Worm (Caenorhabditis elegans): ENCODE measurements around the gene ZK892.3.

- no peak for TF ChIP-seq dao-5 (tag; optimal IDR thresholded peaks at IDR 0.05)
- no peak for TF ChIP-seq him-1 (tag; optimal IDR thresholded peaks at IDR 0.05)
Measured at ce11 chrII:9974210-9974609, 27.4 kb upstream of the ZK892.3 start.

Data from whole organism, L4/young adult.